Fruit fly (Drosophila melanogaster) whole organism, embryonic: ENCODE data around the gene janA.

Source experiments
- Bdp1 ChIP-seq: fragments of 200-800 bp; sonication (Bioruptor generic); optimal IDR thresholded peaks from 3 replicates; lab custom pipeline; 2016; ENCODE audit warnings: missing biosample characterization, missing genetic modification characterization
- Blimp-1 ChIP-seq: fragments of 200-800 bp; sonication (Bioruptor generic); optimal IDR thresholded peaks from 3 replicates; lab custom pipeline; 2018; ENCODE audit warnings: missing biosample characterization, missing genetic modification characterization, mild to moderate bottlenecking, moderate library complexity, missing genetic modification reagents
- CG10321 ChIP-seq: fragments of 200-800 bp; sonication (Bioruptor generic); IDR thresholded peaks from 2 replicates; pipeline ENCODE4 v1.3.6; 2022; ENCODE audit warnings: missing biosample characterization, missing genetic modification characterization
- CG11504 ChIP-seq: fragments of 200-800 bp; sonication (Bioruptor generic); optimal IDR thresholded peaks from 3 replicates; lab custom pipeline; 2019; ENCODE audit warnings: missing biosample characterization, mild to moderate bottlenecking, missing genetic modification characterization, moderate library complexity
- CG12769 ChIP-seq: fragments of 200-800 bp; sonication (Bioruptor generic); optimal IDR thresholded peaks from 2 replicates; lab custom pipeline; 2019; ENCODE audit warnings: missing biosample characterization, mild to moderate bottlenecking, missing genetic modification characterization, moderate library complexity
- CG13287 ChIP-seq: fragments of 200-800 bp; sonication (Bioruptor generic); IDR thresholded peaks from 2 replicates; pipeline ENCODE4 v1.3.6; 2022; ENCODE audit warnings: missing biosample characterization, missing genetic modification characterization; ENCODE audit not compliant: partially characterized antibody
- CG13296 ChIP-seq: fragments of 200-800 bp; sonication (Bioruptor generic); optimal IDR thresholded peaks from 3 replicates; lab custom pipeline; 2018; ENCODE audit warnings: missing biosample characterization, mild to moderate bottlenecking, missing genetic modification characterization
- CG13424 ChIP-seq: fragments of 200-800 bp; sonication (Bioruptor generic); optimal IDR thresholded peaks from 2 replicates; lab custom pipeline; 2019; ENCODE audit warnings: missing biosample characterization, mild to moderate bottlenecking, missing genetic modification characterization, moderate library complexity
- CG14441 ChIP-seq: fragments of 200-800 bp; sonication (Bioruptor generic); IDR thresholded peaks from 2 replicates; pipeline ENCODE4 v1.3.6; 2022; ENCODE audit warnings: missing biosample characterization, missing genetic modification characterization
- CG15269 ChIP-seq: fragments of 200-800 bp; sonication (Bioruptor generic); optimal IDR thresholded peaks from 2 replicates; lab custom pipeline; 2018; ENCODE audit warnings: missing biosample characterization, mild to moderate bottlenecking, missing genetic modification characterization, moderate library complexity
- CG17328 ChIP-seq: fragments of 200-800 bp; sonication (Bioruptor generic); IDR thresholded peaks from 2 replicates; pipeline ENCODE4 v1.3.6; 2022; ENCODE audit warnings: missing biosample characterization, missing genetic modification characterization
- CG2120 ChIP-seq: fragments of 200-800 bp; sonication (Bioruptor generic); optimal IDR thresholded peaks from 3 replicates; lab custom pipeline; 2016; ENCODE audit warnings: missing biosample characterization, missing genetic modification characterization
- CG3065 ChIP-seq: fragments of 200-800 bp; sonication (Bioruptor generic); optimal IDR thresholded peaks from 2 replicates; lab custom pipeline; 2016; ENCODE audit warnings: missing biosample characterization, missing genetic modification characterization
- CG3838 ChIP-seq: fragments of 200-800 bp; sonication (Bioruptor generic); optimal IDR thresholded peaks from 3 replicates; lab custom pipeline; 2016; ENCODE audit warnings: missing biosample characterization, missing genetic modification characterization
- CG7556 ChIP-seq: fragments of 200-800 bp; sonication (Bioruptor generic); optimal IDR thresholded peaks from 2 replicates; lab custom pipeline; 2017; ENCODE audit warnings: missing biosample characterization, mild to moderate bottlenecking, missing genetic modification characterization
- Deaf1 ChIP-seq: fragments of 200-800 bp; optimal IDR thresholded peaks from 3 replicates; lab custom pipeline; 2019; ENCODE audit warnings: missing biosample characterization, mild to moderate bottlenecking, missing genetic modification characterization, moderate library complexity
- Dek ChIP-seq: fragments of 200-800 bp; sonication (Bioruptor generic); optimal IDR thresholded peaks from 3 replicates; lab custom pipeline; 2019; ENCODE audit warnings: missing biosample characterization, mild to moderate bottlenecking, missing genetic modification characterization, moderate library complexity
- Doc2 ChIP-seq: fragments of 200-800 bp; sonication (Bioruptor generic); IDR thresholded peaks from 2 replicates; pipeline ENCODE4 v1.3.6; 2022; ENCODE audit warnings: missing biosample characterization, missing genetic modification characterization
- ERR ChIP-seq: fragments of 200-800 bp; sonication (Bioruptor generic); optimal IDR thresholded peaks from 2 replicates; lab custom pipeline; 2016; ENCODE audit warnings: missing biosample characterization, missing genetic modification characterization
- Elba2 ChIP-seq: fragments of 200-800 bp; sonication (Bioruptor generic); optimal IDR thresholded peaks from 3 replicates; lab custom pipeline; 2016; ENCODE audit warnings: missing biosample characterization, missing genetic modification characterization
- HLHmδ ChIP-seq: fragments of 200-800 bp; sonication (Bioruptor generic); optimal IDR thresholded peaks from 2 replicates; lab custom pipeline; 2018; ENCODE audit warnings: missing biosample characterization, mild to moderate bottlenecking, missing genetic modification characterization, moderate library complexity
- Hand ChIP-seq: fragments of 200-800 bp; sonication (Bioruptor generic); optimal IDR thresholded peaks from 2 replicates; lab custom pipeline; 2017; ENCODE audit warnings: mild to moderate bottlenecking, missing biosample characterization, missing genetic modification reagents, missing genetic modification characterization
- Hr51 ChIP-seq, 2 experiments: fragments of 200-800 bp; sonication (Bioruptor generic); optimal IDR thresholded peaks; 2 replicates in 1 of 2; 3 replicates in 1 of 2; lab custom pipeline; 2016 to 2018; ENCODE audit warnings: missing biosample characterization in 2 of 2, missing genetic modification characterization in 2 of 2, mild to moderate bottlenecking in 1 of 2, moderate library complexity in 1 of 2
- Lhr ChIP-seq: fragments of 200-800 bp; sonication (Bioruptor generic); optimal IDR thresholded peaks from 3 replicates; lab custom pipeline; 2017; ENCODE audit warnings: mild to moderate bottlenecking, missing biosample characterization, missing genetic modification reagents, missing genetic modification characterization
- Lim3 ChIP-seq: fragments of 200-800 bp; sonication (Bioruptor generic); IDR thresholded peaks from 2 replicates; pipeline ENCODE4 v1.3.6; 2022; ENCODE audit warnings: missing biosample characterization, missing genetic modification characterization
- Lpt ChIP-seq: fragments of >200 bp; optimal IDR thresholded peaks from 2 replicates; lab custom pipeline; 2018; ENCODE audit warnings: missing biosample characterization, missing genetic modification characterization
- Max ChIP-seq: fragments of 200-800 bp; sonication (Bioruptor generic); optimal IDR thresholded peaks from 2 replicates; lab custom pipeline; 2016; ENCODE audit warnings: missing biosample characterization, mild to moderate bottlenecking, missing genetic modification characterization
- Med ChIP-seq: fragments of 200-800 bp; sonication (Bioruptor generic); peaks from one replicate; lab custom pipeline; 2016; ENCODE audit warnings: missing biosample characterization, missing genetic modification characterization, mild to moderate bottlenecking, inconsistent platforms, moderate library complexity
- NC2α ChIP-seq: fragments of 200-800 bp; sonication (Bioruptor generic); optimal IDR thresholded peaks from 2 replicates; lab custom pipeline; 2016; ENCODE audit warnings: missing biosample characterization, missing genetic modification characterization
- Rfx ChIP-seq: fragments of 200-800 bp; sonication (Bioruptor generic); IDR thresholded peaks from 2 replicates; pipeline ENCODE4 v1.3.6; 2022; ENCODE audit warnings: missing biosample characterization, missing genetic modification characterization
- Sin3A ChIP-seq: fragments of >200 bp; optimal IDR thresholded peaks from 2 replicates; lab custom pipeline; 2018
- Tbp ChIP-seq: fragments of >200 bp; optimal IDR thresholded peaks from 2 replicates; lab custom pipeline; 2018; ENCODE audit warnings: missing biosample characterization, missing genetic modification characterization
- bbx ChIP-seq: fragments of 200-800 bp; sonication (Bioruptor generic); IDR thresholded peaks from 2 replicates; pipeline ENCODE4 v1.3.6; 2022; ENCODE audit warnings: missing biosample characterization, missing genetic modification characterization; ENCODE audit not compliant: partially characterized antibody
- bcd ChIP-seq: fragments of 200-800 bp; sonication (Bioruptor generic); optimal IDR thresholded peaks from 2 replicates; lab custom pipeline; 2017; ENCODE audit warnings: missing biosample characterization, mild to moderate bottlenecking, missing genetic modification characterization
- ci ChIP-seq: fragments of 200-800 bp; sonication (Bioruptor generic); IDR thresholded peaks from 3 replicates; pipeline ENCODE4 v1.3.6; 2022; ENCODE audit warnings: missing biosample characterization, missing genetic modification characterization
- ems ChIP-seq: fragments of 200-800 bp; sonication (Bioruptor generic); optimal IDR thresholded peaks from 3 replicates; lab custom pipeline; 2016; ENCODE audit warnings: missing biosample characterization, missing genetic modification characterization
- en ChIP-seq: fragments of 200-800 bp; sonication (Bioruptor generic); optimal IDR thresholded peaks from 2 replicates; lab custom pipeline; 2016; ENCODE audit warnings: missing biosample characterization, missing genetic modification characterization
- hbn ChIP-seq: fragments of 200-800 bp; sonication (Bioruptor generic); IDR thresholded peaks from 2 replicates; pipeline ENCODE4 v1.3.6; 2022; ENCODE audit warnings: missing biosample characterization, missing genetic modification characterization; ENCODE audit not compliant: partially characterized antibody
- inv ChIP-seq: fragments of 200-800 bp; sonication (Bioruptor generic); IDR thresholded peaks from 2 replicates; pipeline ENCODE4 v1.3.6; 2022; ENCODE audit warnings: missing biosample characterization, missing genetic modification characterization; ENCODE audit not compliant: partially characterized antibody
- jing ChIP-seq: fragments of 200-800 bp; sonication (Bioruptor generic); optimal IDR thresholded peaks from 2 replicates; lab custom pipeline; 2018; ENCODE audit warnings: missing biosample characterization, mild to moderate bottlenecking, missing genetic modification characterization
- jumu ChIP-seq: fragments of 200-800 bp; sonication (Bioruptor generic); optimal IDR thresholded peaks from 3 replicates; lab custom pipeline; 2016; ENCODE audit warnings: missing biosample characterization, missing genetic modification characterization
- mam ChIP-seq: fragments of 200-800 bp; sonication (Bioruptor generic); optimal IDR thresholded peaks from 3 replicates; lab custom pipeline; 2016; ENCODE audit warnings: missing biosample characterization, missing genetic modification characterization
- pfk ChIP-seq: fragments of 200-800 bp; sonication (Bioruptor generic); optimal IDR thresholded peaks from 2 replicates; lab custom pipeline; 2018; ENCODE audit warnings: missing biosample characterization, mild to moderate bottlenecking, missing genetic modification characterization, moderate library complexity
- pita ChIP-seq: fragments of 200-800 bp; sonication (Bioruptor generic); optimal IDR thresholded peaks from 2 replicates; lab custom pipeline; 2017; ENCODE audit warnings: missing biosample characterization, mild to moderate bottlenecking, missing genetic modification characterization
- pum ChIP-seq: fragments of 200-800 bp; sonication (Bioruptor generic); optimal IDR thresholded peaks from 2 replicates; lab custom pipeline; 2016; ENCODE audit warnings: missing biosample characterization, missing genetic modification characterization
- rib ChIP-seq: fragments of 200-800 bp; sonication (Bioruptor generic); IDR thresholded peaks from 2 replicates; pipeline ENCODE4 v1.3.6; 2022; ENCODE audit warnings: missing biosample characterization, missing genetic modification characterization
- sima ChIP-seq: fragments of 200-800 bp; sonication (Bioruptor generic); optimal IDR thresholded peaks from 2 replicates; lab custom pipeline; 2016; ENCODE audit warnings: missing biosample characterization, missing genetic modification characterization
- z ChIP-seq: fragments of 200-800 bp; sonication (Bioruptor generic); IDR thresholded peaks from 3 replicates; pipeline ENCODE4 v1.3.6; 2022; ENCODE audit warnings: missing biosample characterization, missing genetic modification characterization
- zf30C ChIP-seq: fragments of 200-800 bp; sonication (Bioruptor generic); optimal IDR thresholded peaks from 3 replicates; lab custom pipeline; 2018; ENCODE audit warnings: missing biosample characterization, mild to moderate bottlenecking, missing genetic modification characterization
- zfh1 ChIP-seq: fragments of 200-800 bp; sonication (Bioruptor generic); IDR thresholded peaks from 3 replicates; pipeline ENCODE4 v1.3.6; 2022; ENCODE audit warnings: missing biosample characterization, missing genetic modification characterization

Gene janA

DNA sequence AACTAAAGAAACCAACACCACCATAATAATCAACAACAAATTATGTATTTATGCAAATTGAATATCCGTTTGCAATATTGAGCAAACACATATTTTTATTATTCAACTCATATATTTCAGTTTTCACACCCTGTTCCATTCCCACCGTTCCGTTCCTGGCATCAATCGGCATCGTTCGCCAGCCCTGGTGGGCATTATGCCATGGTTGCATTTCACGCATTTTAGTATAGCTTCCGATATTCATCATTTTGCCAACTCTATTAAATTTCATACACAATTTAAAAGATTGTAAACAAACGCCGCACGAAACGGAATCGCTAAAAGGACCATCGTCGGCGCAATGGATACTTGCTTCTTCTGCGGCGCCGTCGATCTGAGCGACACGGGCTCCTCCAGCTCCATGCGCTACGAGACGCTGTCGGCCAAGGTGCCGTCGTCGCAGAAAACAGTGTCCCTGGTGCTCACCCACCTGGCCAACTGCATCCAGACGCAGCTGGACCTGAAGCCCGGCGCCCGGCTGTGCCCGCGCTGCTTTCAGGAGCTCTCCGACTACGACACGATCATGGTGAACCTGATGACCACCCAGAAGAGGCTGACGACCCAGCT lies 3.9 kb upstream of the janA start, which contains the start of gene Sry-delta (continued):
- TF ChIP-seq Sin3A (lab: Kevin White, UChicago) (peak; percentile 71), rib (peak; percentile 78), Doc2 (GFP tag; lab: Robert Waterston, UW) (no peak), Lim3 (GFP tag; lab: Robert Waterston, UW) (no peak), Med (peak; percentile 99), z (GFP tag; lab: Robert Waterston, UW) (no peak), bcd (no peak), jing (GFP tag; lab: Kevin White, UChicago) (no peak), ems (GFP tag; lab: Kevin White, UChicago) (peak; percentile 69), hbn (GFP tag; lab: Robert Waterston, UW) (peak; percentile 71), Tbp (GFP tag; lab: Kevin White, UChicago) (peak; percentile 47), CG3065 (peak; percentile 45), ERR (peak; percentile 86), Lhr (GFP tag; lab: Kevin White, UChicago) (peak; percentile 23), mam (peak; percentile 94), CG15269 (tag; lab: Kevin White, UChicago) (no peak), Elba2 (GFP tag; lab: Kevin White, UChicago) (no peak), inv (peak; percentile 66; the same call in 1 of the 2 replicates), Lpt (GFP tag; lab: Kevin White, UChicago) (no peak), ci (GFP tag; lab: Robert Waterston, UW) (peak; percentile 86), Bdp1 (GFP tag; lab: Kevin White, UChicago) (peak; percentile 73), bbx (GFP tag; lab: Robert Waterston, UW) (peak; percentile 77), Max (GFP tag; lab: Kevin White, UChicago) (peak; percentile 80), zf30C (GFP tag; lab: Kevin White, UChicago) (no peak), CG7556 (GFP tag; lab: Kevin White, UChicago) (peak; percentile 53), pita (no peak), CG13424 (tag; lab: Kevin White, UChicago) (peak; percentile 72), CG3838 (GFP tag; lab: Kevin White, UChicago) (peak; percentile 20), pum (peak; percentile 86), CG10321 (GFP tag; lab: Robert Waterston, UW) (peak; percentile 8; the same call in 1 of the 2 replicates), sima (GFP tag; lab: Kevin White, UChicago) (peak; percentile 85), CG13296 (peak; percentile 58), pfk (peak; percentile 99), Hand (GFP tag; lab: Kevin White, UChicago) (no peak), Dek (tag; lab: Kevin White, UChicago) (peak; percentile 83), CG2120 (GFP tag; lab: Kevin White, UChicago) (peak; percentile 93), Blimp-1 (GFP tag; lab: Kevin White, UChicago) (no peak), CG13287 (peak; percentile 89), CG11504 (tag; lab: Kevin White, UChicago) (no peak), Deaf1 (tag; lab: Kevin White, UChicago) (no peak), en (GFP tag; lab: Kevin White, UChicago) (peak; percentile 65), CG17328 (peak; percentile 73), zfh1 (GFP tag; lab: Robert Waterston, UW) (peak; percentile 73; the same call in 2 of the 3 replicates), jumu (GFP tag; lab: Kevin White, UChicago) (peak; percentile 86), Rfx (peak; percentile 92), CG12769 (tag; lab: Kevin White, UChicago) (no peak), CG14441 (GFP tag; lab: Robert Waterston, UW) (peak; percentile 78), NC2α (GFP tag; lab: Kevin White, UChicago) (peak; percentile 69), HLHmδ (peak; percentile 18), Hr51 (GFP tag; optimal IDR thresholded peaks at IDR 0.05; lab: Kevin White, UChicago) (peak in 1 of 2 experiments; percentile 88)
